Worm (Caenorhabditis elegans): ENCODE results near the gene B0252.5.

ce11 chrII:6934729-6935128, 16.1 kb upstream of the B0252.5 start:
- TF ChIP-seq blmp-1 (tag; optimal IDR thresholded peaks at IDR 0.05; ENCODE audit: insufficient read depth), result no peak
- TF ChIP-seq F13H6.1 (tag; optimal IDR thresholded peaks at IDR 0.05), result no peak

All from whole organism, L2 larva.